Fruit fly (Drosophila melanogaster) whole organism, wandering third instar larva: Measurements from ENCODE around the gene CG3036.
A peak's percentile ranks its signal among the peaks of the same experiment; 100 is the strongest.

Experiments
- Abd-B ChIP-seq: fragments of >200 bp; optimal IDR thresholded peaks from 2 replicates; lab custom pipeline; 2017; ENCODE audit warnings: missing biosample characterization, missing genetic modification characterization
- CG32264 ChIP-seq: fragments of 200-800 bp; sonication (Bioruptor generic); optimal IDR thresholded peaks from 2 replicates; lab custom pipeline; 2016; ENCODE audit warnings: missing biosample characterization, missing genetic modification characterization
- CG9705 ChIP-seq: fragments of 200-800 bp; sonication (Bioruptor generic); optimal IDR thresholded peaks from 2 replicates; lab custom pipeline; 2018; ENCODE audit warnings: missing biosample characterization, mild to moderate bottlenecking, missing genetic modification characterization
- Dfd ChIP-seq: fragments of >200 bp; optimal IDR thresholded peaks from 2 replicates; lab custom pipeline; 2017; ENCODE audit warnings: missing biosample characterization, missing genetic modification characterization
- Dif ChIP-seq: fragments of 200-275, 200-300 bp; sonication (Bioruptor generic); optimal IDR thresholded peaks from 2 replicates; lab custom pipeline; 2018; ENCODE audit warnings: missing biosample characterization, missing genetic modification characterization; ENCODE audit not compliant: partially characterized antibody
- HLH106 ChIP-seq: fragments of 200-800 bp; optimal IDR thresholded peaks from 3 replicates; lab custom pipeline; 2019; ENCODE audit warnings: missing biosample characterization, mild to moderate bottlenecking, missing genetic modification characterization, moderate library complexity
- Hnf4 ChIP-seq: fragments of 200-800 bp; sonication (Bioruptor generic); optimal IDR thresholded peaks from 2 replicates; lab custom pipeline; 2016; ENCODE audit warnings: missing biosample characterization, mild to moderate bottlenecking, missing genetic modification characterization
- Hr78 ChIP-seq: fragments of >200 bp; optimal IDR thresholded peaks from 2 replicates; lab custom pipeline; 2017; ENCODE audit warnings: missing biosample characterization, missing genetic modification characterization
- Hr83 ChIP-seq: fragments of 200-300 bp; sonication (Bioruptor generic); optimal IDR thresholded peaks from 2 replicates; lab custom pipeline; 2016; ENCODE audit warnings: missing biosample characterization, mild to moderate bottlenecking, missing genetic modification characterization, moderate library complexity; ENCODE audit not compliant: poor library complexity, severe bottlenecking
- Jra ChIP-seq: sonication (Bioruptor generic); optimal IDR thresholded peaks from 2 replicates; lab custom pipeline; 2016; ENCODE audit warnings: missing biosample characterization, missing genetic modification characterization
- Mio ChIP-seq: sonication (Bioruptor generic); optimal IDR thresholded peaks from 2 replicates; lab custom pipeline; 2016; ENCODE audit warnings: missing biosample characterization, missing genetic modification characterization
- Myc ChIP-seq: fragments of >200 bp; optimal IDR thresholded peaks from 2 replicates; lab custom pipeline; 2017
- N ChIP-seq: fragments of >200 bp; optimal IDR thresholded peaks from 2 replicates; lab custom pipeline; 2018; ENCODE audit warnings: missing biosample characterization, missing external identifiers, missing genetic modification characterization
- Rel ChIP-seq, 2 experiments: fragments of 200-800 bp; sonication (Bioruptor generic) in 1 of 2; optimal IDR thresholded peaks; 2 replicates in 1 of 2; 3 replicates in 1 of 2; lab custom pipeline; 2016 to 2019; ENCODE audit warnings: mild to moderate bottlenecking in 2 of 2, missing biosample characterization in 2 of 2, missing genetic modification characterization in 2 of 2, moderate library complexity in 1 of 2
- Sp1 ChIP-seq: fragments of 200-800 bp; sonication (Bioruptor generic); optimal IDR thresholded peaks from 3 replicates; lab custom pipeline; 2019; ENCODE audit warnings: missing biosample characterization, mild to moderate bottlenecking, missing genetic modification characterization, moderate library complexity
- Vsx2 ChIP-seq: fragments of 200-300, 225-300 bp; sonication (Bioruptor generic); optimal IDR thresholded peaks from 2 replicates; lab custom pipeline; 2018; ENCODE audit warnings: missing biosample characterization, missing genetic modification characterization; ENCODE audit not compliant: partially characterized antibody
- br ChIP-seq: fragments of 200-800 bp; sonication (Bioruptor generic); optimal IDR thresholded peaks from 2 replicates; lab custom pipeline; 2016; ENCODE audit warnings: missing biosample characterization, missing genetic modification characterization
- brk ChIP-seq: fragments of 200-800 bp; sonication (Bioruptor generic); optimal IDR thresholded peaks from 2 replicates; lab custom pipeline; 2016; ENCODE audit warnings: missing biosample characterization, mild to moderate bottlenecking, missing genetic modification characterization
- dl ChIP-seq, 2 experiments: fragments of 175-275, 200-275 bp in 1 of 2; fragments of 200-275 bp in 1 of 2; sonication (Bioruptor generic); optimal IDR thresholded peaks; lab custom pipeline; 2018; ENCODE audit warnings: mild to moderate bottlenecking in 2 of 2, missing biosample characterization in 2 of 2, missing genetic modification characterization in 2 of 2, moderate library complexity in 2 of 2; ENCODE audit not compliant: partially characterized antibody in 2 of 2, insufficient read depth in 1 of 2
- dsf ChIP-seq: sonication (Bioruptor generic); optimal IDR thresholded peaks from 2 replicates; lab custom pipeline; 2016; ENCODE audit warnings: missing biosample characterization, missing genetic modification characterization, borderline replicate concordance
- foxo ChIP-seq, 2 experiments: fragments of 200-800 bp; sonication (Bioruptor generic); optimal IDR thresholded peaks; 2 replicates in 1 of 2; 3 replicates in 1 of 2; lab custom pipeline; 2016 to 2017; ENCODE audit warnings: missing biosample characterization in 2 of 2, missing genetic modification characterization in 2 of 2
- fru ChIP-seq: fragments of 200-800 bp; sonication (Bioruptor generic); optimal IDR thresholded peaks from 3 replicates; lab custom pipeline; 2016; ENCODE audit warnings: missing biosample characterization, mild to moderate bottlenecking, missing genetic modification characterization
- h ChIP-seq: fragments of 200-800 bp; sonication (Bioruptor generic); optimal IDR thresholded peaks from 3 replicates; lab custom pipeline; 2016; ENCODE audit warnings: missing biosample characterization, mild to moderate bottlenecking, missing genetic modification characterization
- jim ChIP-seq: fragments of 175-275, 200-325 bp; sonication (Bioruptor generic); optimal IDR thresholded peaks from 2 replicates; lab custom pipeline; 2016; ENCODE audit warnings: missing biosample characterization, mild to moderate bottlenecking, missing genetic modification characterization
- pan ChIP-seq: fragments of >200 bp; optimal IDR thresholded peaks from 2 replicates; lab custom pipeline; 2017
- psq ChIP-seq: fragments of 200-800 bp; sonication (Bioruptor generic); optimal IDR thresholded peaks from 3 replicates; lab custom pipeline; 2017; ENCODE audit warnings: missing biosample characterization, mild to moderate bottlenecking, missing genetic modification characterization, moderate library complexity
- rgr ChIP-seq: fragments of 200-800 bp; sonication (Bioruptor generic); optimal IDR thresholded peaks from 3 replicates; lab custom pipeline; 2016; ENCODE audit warnings: missing biosample characterization, mild to moderate bottlenecking, missing genetic modification characterization
- sv ChIP-seq: fragments of 200-800 bp; sonication (Bioruptor generic); optimal IDR thresholded peaks from 3 replicates; lab custom pipeline; 2016; ENCODE audit warnings: missing biosample characterization, missing genetic modification characterization
- tai ChIP-seq: sonication (Bioruptor generic); optimal IDR thresholded peaks from 2 replicates; lab custom pipeline; 2016; ENCODE audit warnings: missing biosample characterization, missing genetic modification characterization
- usp ChIP-seq: fragments of >200 bp; optimal IDR thresholded peaks from 2 replicates; lab custom pipeline; 2017; ENCODE audit warnings: missing biosample characterization, missing genetic modification characterization

Gene CG3036

DNA sequence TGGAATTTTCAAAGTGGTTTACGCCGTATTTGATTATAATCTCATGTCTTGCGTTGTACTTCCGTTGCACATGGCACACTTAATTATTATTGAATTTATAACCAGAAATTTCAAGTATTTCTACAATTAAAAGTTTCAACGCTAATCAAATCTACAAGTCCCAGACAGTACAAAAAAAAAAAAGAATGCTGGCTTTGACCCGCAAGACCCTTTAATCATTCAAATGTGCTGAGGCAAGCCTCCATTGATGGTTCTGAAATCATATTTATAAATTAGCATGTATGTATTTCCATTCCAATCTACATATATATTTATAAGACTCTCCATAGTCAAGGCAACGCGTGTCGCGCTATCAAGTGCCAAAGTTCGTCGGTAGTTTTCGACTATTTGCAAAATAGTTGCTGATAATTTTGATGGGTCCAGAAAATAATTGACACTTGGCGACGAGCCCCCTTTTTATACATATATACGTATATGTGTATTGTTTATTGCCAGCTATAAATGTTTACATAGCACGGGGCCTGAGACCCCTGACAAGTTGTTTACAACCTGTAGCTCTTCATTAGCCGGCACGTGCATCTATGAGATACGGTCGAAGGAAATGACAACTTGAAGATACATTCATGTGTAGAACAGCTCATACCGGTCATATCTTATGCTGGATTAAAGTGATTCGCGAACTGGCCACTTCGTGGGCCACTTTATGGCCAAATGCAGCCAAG, 4.7 kb downstream of the CG3036 start:
- no peak for TF ChIP-seq Hnf4
- TF ChIP-seq Dif (GFP tag; lab: Kevin White, UChicago): no peak
- TF ChIP-seq tai (GFP tag; lab: Kevin White, UChicago): no peak
- no peak for TF ChIP-seq Sp1 (GFP tag; lab: Kevin White, UChicago)
- no peak for TF ChIP-seq Rel (GFP tag; optimal IDR thresholded peaks at IDR 0.05; lab: Kevin White, UChicago)
- TF ChIP-seq Rel (tag; optimal IDR thresholded peaks at IDR 0.05; lab: Kevin White, UChicago): no peak

DNA sequence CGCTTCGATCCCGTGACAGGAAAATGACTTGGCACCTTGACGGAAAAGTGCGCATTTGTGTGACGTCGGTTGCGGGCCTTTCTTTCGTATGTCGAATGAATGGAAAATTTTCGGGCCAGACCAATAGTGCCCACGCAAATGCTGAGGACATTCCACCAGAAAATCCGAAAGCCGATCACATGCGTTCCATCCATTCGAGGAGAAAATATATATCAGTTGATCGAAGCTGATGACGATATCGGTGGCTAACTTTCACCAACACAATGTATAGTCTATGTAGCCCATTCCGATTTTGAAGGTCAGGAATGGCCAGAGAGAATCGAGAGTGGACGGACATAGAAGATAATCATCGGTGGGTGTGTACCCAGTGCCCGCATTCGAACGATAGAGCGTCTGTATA, 6.3 kb downstream of the CG3036 start:
- TF ChIP-seq pan (no peak), Rel (GFP tag; optimal IDR thresholded peaks at IDR 0.05; lab: Kevin White, UChicago) (no peak), Rel (tag; optimal IDR thresholded peaks at IDR 0.05; lab: Kevin White, UChicago) (no peak), dsf (no peak), br (no peak), CG9705 (GFP tag; lab: Kevin White, UChicago) (no peak), Hnf4 (no peak), Abd-B (GFP tag; lab: Kevin White, UChicago) (no peak), psq (GFP tag; lab: Kevin White, UChicago) (no peak)

DNA sequence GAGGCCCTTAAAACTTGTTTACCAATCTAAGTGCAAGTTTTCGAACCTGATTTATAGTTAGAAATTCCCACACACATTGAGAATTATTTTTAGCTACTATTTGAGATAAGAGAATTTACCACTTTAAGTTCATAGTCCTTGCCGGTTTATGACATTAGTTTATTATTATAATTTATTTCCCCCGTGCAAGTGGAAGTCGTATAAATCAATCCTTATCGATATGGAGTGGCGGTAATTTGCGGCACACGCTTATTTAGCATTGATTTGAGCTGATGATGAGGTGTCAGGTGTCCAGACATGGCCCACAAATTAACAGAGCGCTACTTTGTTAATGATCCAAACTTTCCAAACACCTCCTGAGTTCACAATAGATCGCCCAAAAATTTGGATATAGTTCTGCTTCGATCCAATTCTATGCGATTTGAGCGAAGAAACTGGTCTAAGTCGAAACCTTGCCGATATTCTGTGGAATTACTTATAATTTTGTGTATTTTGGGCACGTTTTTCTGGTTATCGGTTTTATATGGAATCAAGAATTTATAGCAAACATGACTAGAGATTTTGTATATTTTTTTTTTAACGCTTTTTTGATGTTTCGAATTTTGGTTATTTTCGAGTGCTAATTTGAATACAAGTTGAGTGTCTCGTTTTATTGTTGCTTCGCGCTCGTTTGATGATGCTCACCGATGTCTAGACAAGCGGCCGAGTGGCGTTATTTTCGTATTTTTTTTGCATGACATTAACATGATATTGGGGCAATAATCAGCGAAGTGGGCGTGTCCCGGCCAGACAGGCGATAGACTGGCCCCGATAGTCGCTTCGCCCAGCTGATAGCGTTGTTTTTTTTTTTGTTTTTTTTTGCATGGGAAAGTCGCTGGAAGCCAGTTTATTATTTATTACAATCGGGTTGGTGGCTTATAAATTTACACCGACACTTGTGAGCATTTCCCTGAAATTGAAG, 8.0 kb downstream of the CG3036 start:
- TF ChIP-seq Hr83 (GFP tag; lab: Kevin White, UChicago) (peak; percentile 40), Vsx2 (peak; percentile 32), Hr78 (GFP tag; lab: Kevin White, UChicago) (no peak), Rel (GFP tag; optimal IDR thresholded peaks at IDR 0.05; lab: Kevin White, UChicago) (no peak), Rel (tag; optimal IDR thresholded peaks at IDR 0.05; lab: Kevin White, UChicago) (peak; percentile 26)

DNA sequence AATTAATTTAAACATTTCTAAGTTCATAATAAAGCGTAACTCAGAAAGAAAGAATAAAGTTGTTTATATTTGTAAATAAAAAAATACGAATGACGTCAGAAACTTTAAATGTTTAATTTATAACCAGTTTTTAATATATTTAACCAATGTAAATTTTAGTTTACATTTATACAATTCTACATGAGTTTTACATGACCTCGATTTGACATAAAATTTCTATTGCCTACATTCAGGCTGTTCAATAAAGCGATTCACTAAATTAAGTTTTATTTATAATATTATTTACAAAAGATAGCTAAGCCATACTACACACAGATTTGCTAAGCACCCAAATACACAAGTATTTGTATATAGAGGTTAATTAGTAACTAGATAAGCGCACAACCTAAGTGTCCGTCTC, 11.9 kb downstream of the CG3036 start:
- no peak for TF ChIP-seq Dif (GFP tag; lab: Kevin White, UChicago)
- no peak for TF ChIP-seq fru (GFP tag; lab: Kevin White, UChicago)
- no peak for TF ChIP-seq CG32264 (GFP tag; lab: Kevin White, UChicago)
- no peak for TF ChIP-seq foxo (GFP tag; optimal IDR thresholded peaks at IDR 0.05; lab: Kevin White, UChicago)
- TF ChIP-seq pan: no peak
- TF ChIP-seq HLH106 (tag; lab: Kevin White, UChicago): no peak
- no peak for TF ChIP-seq Sp1 (GFP tag; lab: Kevin White, UChicago)
- no peak for TF ChIP-seq Dfd (GFP tag; lab: Kevin White, UChicago)
- TF ChIP-seq rgr (GFP tag; lab: Kevin White, UChicago): no peak
- no peak for TF ChIP-seq Jra (GFP tag; lab: Kevin White, UChicago)
- no peak for TF ChIP-seq N (GFP tag; lab: Kevin White, UChicago)
- no peak for TF ChIP-seq Mio (GFP tag; lab: Kevin White, UChicago)
- TF ChIP-seq usp: no peak

DNA sequence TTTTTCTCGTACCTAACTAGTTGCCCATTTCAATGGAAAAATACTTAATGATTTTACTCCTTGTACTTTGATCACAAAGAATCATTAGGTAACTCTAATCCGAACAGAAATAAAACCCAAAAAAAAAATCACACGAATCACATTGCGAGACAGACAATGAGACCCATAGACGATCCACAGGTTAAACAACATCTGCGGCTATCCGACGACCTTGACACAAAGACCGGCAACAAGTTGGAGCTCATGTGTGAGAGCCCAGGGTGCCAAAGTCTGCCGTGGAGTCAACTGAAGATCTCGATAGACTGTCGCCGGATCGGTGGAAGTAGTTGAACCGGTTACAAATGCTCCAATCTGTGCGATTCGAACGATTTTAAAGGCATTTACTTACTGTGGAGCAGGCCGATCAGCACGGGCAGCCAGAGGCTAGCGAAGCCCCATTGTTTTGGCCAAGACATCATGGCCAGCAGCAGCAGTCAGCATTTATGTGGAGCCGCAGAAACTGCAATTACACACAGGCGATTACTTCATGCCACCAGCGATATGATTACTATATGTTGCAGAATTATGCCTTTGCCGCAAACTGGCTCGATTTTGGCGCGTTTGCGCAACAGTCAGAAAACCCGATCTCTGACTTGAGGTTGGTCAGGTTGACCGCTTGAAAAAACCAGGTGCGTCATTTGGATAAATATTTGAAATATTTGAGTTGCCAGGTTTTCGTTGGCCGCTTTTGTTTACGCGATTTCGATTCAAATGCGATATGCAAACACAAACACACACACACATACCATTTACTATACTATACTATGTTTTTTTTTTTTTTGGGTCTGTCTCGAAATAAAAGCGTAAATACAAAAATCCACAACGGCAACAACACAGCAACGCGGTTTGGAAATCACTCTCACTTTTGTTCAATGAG, 13.7 kb downstream of the CG3036 start:
- TF ChIP-seq Vsx2 (no peak), CG9705 (GFP tag; lab: Kevin White, UChicago) (no peak), Rel (GFP tag; optimal IDR thresholded peaks at IDR 0.05; lab: Kevin White, UChicago) (no peak), Rel (tag; optimal IDR thresholded peaks at IDR 0.05; lab: Kevin White, UChicago) (no peak), HLH106 (tag; lab: Kevin White, UChicago) (no peak), br (no peak), Dif (GFP tag; lab: Kevin White, UChicago) (no peak), Myc (lab: Kevin White, UChicago) (no peak), Jra (GFP tag; lab: Kevin White, UChicago) (no peak), N (GFP tag; lab: Kevin White, UChicago) (no peak), jim (GFP tag; lab: Kevin White, UChicago) (no peak), brk (no peak), Dfd (GFP tag; lab: Kevin White, UChicago) (no peak), sv (no peak), dl (GFP tag; optimal IDR thresholded peaks at IDR 0.05; lab: Kevin White, UChicago; ENCODE audit: insufficient read depth in 1 of 2, partially characterized antibody in 2 of 2) (no peak), rgr (GFP tag; lab: Kevin White, UChicago) (no peak), Hr83 (GFP tag; lab: Kevin White, UChicago) (no peak), h (no peak)
